Worm (Caenorhabditis elegans) whole organism, L4/young adult: ENCODE measurements around the gene gyf-1.

Experiments
- W03F9.2 ChIP-seq: fragments of 150-350 bp; optimal IDR thresholded peaks from 2 replicates; lab custom pipeline; 2014; ENCODE audit warnings: missing biosample characterization, missing genetic modification characterization
- him-1 ChIP-seq: sonication (generic microtip); optimal IDR thresholded peaks from 2 replicates; lab custom pipeline; 2016; ENCODE audit warnings: missing genotype, missing genetic modification reagents, missing genetic modification characterization, missing compliant biosample characterization

DNA sequence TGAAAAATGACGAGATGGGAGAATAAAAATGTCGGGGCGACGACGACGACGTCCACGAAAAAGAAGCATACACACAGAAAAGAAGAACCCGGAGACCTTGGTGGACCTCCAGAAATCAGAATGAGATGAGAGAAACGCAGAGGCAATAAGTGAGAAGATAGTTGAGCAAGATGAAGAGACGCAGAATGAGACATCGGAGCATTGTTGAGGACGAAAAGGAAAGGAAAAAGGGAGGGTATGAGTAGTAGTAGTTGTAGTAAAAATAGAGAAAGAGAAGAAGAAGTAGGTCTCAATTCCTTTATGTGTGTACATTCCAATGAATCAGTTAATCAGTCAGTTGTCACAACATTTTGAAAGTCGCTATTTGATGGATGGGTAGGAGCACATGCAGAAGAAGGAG lies 45.3 kb downstream of the gyf-1 start, which contains the start of gene T14B4.8:
- TF ChIP-seq W03F9.2 (tag; lab: Kevin White, UChicago) (no peak), him-1 (no peak)
